Fruit fly (Drosophila melanogaster): ENCODE results near the gene CG5104.

DNA sequence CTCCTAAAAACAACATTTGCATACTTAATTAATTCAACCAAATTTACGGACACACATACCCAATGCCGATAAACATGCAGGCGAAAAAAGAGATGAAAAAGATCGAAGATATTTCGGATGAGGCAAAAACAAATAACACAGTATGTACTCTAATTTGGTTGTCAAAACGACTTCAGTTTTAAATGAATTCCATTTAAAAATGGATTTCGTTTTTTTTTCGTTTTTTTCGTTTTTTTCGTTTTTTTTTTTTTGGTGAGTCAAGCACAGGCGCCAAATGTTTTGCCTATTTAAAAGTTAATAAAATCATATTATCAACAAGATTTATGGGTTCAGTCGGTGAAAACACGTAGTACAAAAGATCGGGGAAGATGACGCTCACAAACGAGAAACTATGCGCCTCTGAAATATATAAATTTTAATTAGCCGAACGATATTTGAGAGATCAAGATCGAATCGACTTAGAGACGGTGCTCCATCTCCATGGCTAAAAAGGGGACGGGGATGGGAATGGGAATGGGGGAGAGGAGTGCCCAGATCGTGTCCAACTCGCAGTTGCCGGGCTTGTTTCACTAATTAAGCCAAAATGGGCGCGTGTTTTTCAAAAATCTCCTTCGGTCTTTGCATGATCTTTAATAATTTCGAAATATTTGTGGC lies 27.5 kb downstream of the CG5104 start:
- TF ChIP-seq foxo (GFP tag; optimal IDR thresholded peaks at IDR 0.05), result no peak
- no peak for TF ChIP-seq h (GFP tag; optimal IDR thresholded peaks at IDR 0.05)
- no peak for TF ChIP-seq usp (GFP tag; optimal IDR thresholded peaks at IDR 0.05)
- TF ChIP-seq Vsx2 (GFP tag; optimal IDR thresholded peaks at IDR 0.05; ENCODE audit: partially characterized antibody), result no peak
- no peak for TF ChIP-seq Abd-B (GFP tag; optimal IDR thresholded peaks at IDR 0.05)
- no peak for TF ChIP-seq psq (GFP tag; optimal IDR thresholded peaks at IDR 0.05)
- no peak for TF ChIP-seq CG9705 (GFP tag; optimal IDR thresholded peaks at IDR 0.05)
- TF ChIP-seq sage (GFP tag; optimal IDR thresholded peaks at IDR 0.05), result no peak
- no peak for TF ChIP-seq GATAd (GFP tag; optimal IDR thresholded peaks at IDR 0.05)
- TF ChIP-seq dmrt93B (GFP tag; optimal IDR thresholded peaks at IDR 0.05), result no peak
- TF ChIP-seq CG32264 (GFP tag; optimal IDR thresholded peaks at IDR 0.05), result no peak
